Worm (Caenorhabditis elegans): Measurements from ENCODE around the gene C15F1.5.
"Not testable (repeated sequence)": the region's sequence is repeated elsewhere in the genome, so short reads cannot be mapped to it uniquely, and the experiment has no call there.

Gene C15F1.5

ce11 chrII:6977732-6978131 lies 7.3 kb upstream of the C15F1.5 start, which contains the start of gene C15F1.8:
TSS of gene C15F1.8 (minus strand) at chrII:6977832.
- TF ChIP-seq hlh-4 (tag; optimal IDR thresholded peaks at IDR 0.05); dsc-1 (tag; optimal IDR thresholded peaks at IDR 0.05); lin-35 (GFP tag; optimal IDR thresholded peaks at IDR 0.05): not testable (repeated sequence)

- TF ChIP-seq mep-1 (tag; optimal IDR thresholded peaks at IDR 0.05) (peak; percentile 29), dpl-1 (GFP tag; optimal IDR thresholded peaks at IDR 0.05) (peak in 2 of 3 experiments; percentile 18 to 50), lsy-2 (tag; optimal IDR thresholded peaks at IDR 0.05) (peak; percentile 44 to 66), fkh-10 (GFP tag; optimal IDR thresholded peaks at IDR 0.05) (no peak), xbp-1 (tag; optimal IDR thresholded peaks at IDR 0.05) (no peak), fkh-8 (tag; optimal IDR thresholded peaks at IDR 0.05) (no peak), efl-1 (optimal IDR thresholded peaks at IDR 0.05) (peak; percentile 41 to 62), efl-1 (GFP tag; optimal IDR thresholded peaks at IDR 0.05 in 1 of 2) (peak in 1 of 2 experiments; percentile 43), nhr-90 (tag; optimal IDR thresholded peaks at IDR 0.05; ENCODE audit: poor library complexity) (no peak), zip-4 (GFP tag; optimal IDR thresholded peaks at IDR 0.05) (no peak), F16B12.6 (tag; optimal IDR thresholded peaks at IDR 0.05) (peak; percentile 68), rnt-1 (tag; optimal IDR thresholded peaks at IDR 0.05) (peak; percentile 17), lin-35 (GFP tag; optimal IDR thresholded peaks at IDR 0.05) (peak in 1 of 2 experiments; percentile 11), ceh-8 (GFP tag; optimal IDR thresholded peaks at IDR 0.05) (no peak), nhr-47 (tag; optimal IDR thresholded peaks at IDR 0.05) (peak; percentile 6)
Observed at ce11 chrII:6975725-6976124, 5.3 kb upstream of the C15F1.5 start.

ce11 chrII:6974011-6974410 lies 3.6 kb upstream of the C15F1.5 start:
- peak; percentile 35 for TF ChIP-seq dsc-1 (tag; optimal IDR thresholded peaks at IDR 0.05)
- TF ChIP-seq unc-62 (GFP tag; optimal IDR thresholded peaks at IDR 0.05), result no peak
- peak; percentile 93 to 97 for TF ChIP-seq lin-35 (GFP tag; optimal IDR thresholded peaks at IDR 0.05)
- peak; percentile 2 for TF ChIP-seq fkh-10 (GFP tag; optimal IDR thresholded peaks at IDR 0.05)
- TF ChIP-seq unc-30 (tag; optimal IDR thresholded peaks at IDR 0.05), result no peak
- TF ChIP-seq lin-39 (tag; optimal IDR thresholded peaks at IDR 0.05), result peak; percentile 28
- peak; percentile 46 for TF ChIP-seq nhr-19 (GFP tag; conservative IDR thresholded peaks at IDR 0.05)
- TF ChIP-seq F16B12.6 (tag; optimal IDR thresholded peaks at IDR 0.05), result peak; percentile 91
- TF ChIP-seq nhr-11 (tag; optimal IDR thresholded peaks at IDR 0.05), result no peak
- peak; percentile 8 for TF ChIP-seq lin-13 (GFP tag; optimal IDR thresholded peaks at IDR 0.05)
- peak; percentile 10 for TF ChIP-seq blmp-1 (tag; optimal IDR thresholded peaks at IDR 0.05)
- no peak for TF ChIP-seq pqm-1 (tag; optimal IDR thresholded peaks at IDR 0.05)
- no peak for TF ChIP-seq ces-1 (GFP tag; optimal IDR thresholded peaks at IDR 0.05)
- no peak for TF ChIP-seq egl-13 (tag; optimal IDR thresholded peaks at IDR 0.05)
- no peak for TF ChIP-seq aha-1 (tag; optimal IDR thresholded peaks at IDR 0.05)
- no peak for TF ChIP-seq nhr-76 (tag; optimal IDR thresholded peaks at IDR 0.05)
- no peak for TF ChIP-seq ceh-88 (GFP tag; IDR thresholded peaks at IDR 0.05)
- peak in 1 of 2 experiments; percentile 11 for TF ChIP-seq mdl-1 (tag; optimal IDR thresholded peaks at IDR 0.05)
- no peak for TF ChIP-seq elt-3 (tag; optimal IDR thresholded peaks at IDR 0.05)
- TF ChIP-seq ama-1 (optimal IDR thresholded peaks at IDR 0.05), result no peak
- peak; percentile 17 to 60 (median 21) for TF ChIP-seq ceh-82 (tag; optimal IDR thresholded peaks at IDR 0.05)
- TF ChIP-seq C04F5.9 (tag; optimal IDR thresholded peaks at IDR 0.05), result peak; percentile 56
- TF ChIP-seq xbp-1 (tag; optimal IDR thresholded peaks at IDR 0.05), result peak; percentile 43
- TF ChIP-seq irx-1 (tag; optimal IDR thresholded peaks at IDR 0.05), result no peak
- no peak for TF ChIP-seq Y116A8C.19 (tag; optimal IDR thresholded peaks at IDR 0.05; ENCODE audit: borderline replicate concordance)
- TF ChIP-seq fkh-8 (tag; optimal IDR thresholded peaks at IDR 0.05), result no peak
- peak; percentile 71 for TF ChIP-seq nhr-47 (tag; optimal IDR thresholded peaks at IDR 0.05)
- TF ChIP-seq C16A3.4 (tag; optimal IDR thresholded peaks at IDR 0.05), result peak; percentile 42
- TF ChIP-seq egl-27 (tag; optimal IDR thresholded peaks at IDR 0.05), result no peak
- no peak for TF ChIP-seq alr-1 (tag; optimal IDR thresholded peaks at IDR 0.05; ENCODE audit: borderline replicate concordance)
- no peak for TF ChIP-seq sup-37 (GFP tag; optimal IDR thresholded peaks at IDR 0.05)
- peak; percentile 57 for TF ChIP-seq mep-1 (tag; optimal IDR thresholded peaks at IDR 0.05)
- peak; percentile 39 for TF ChIP-seq unc-130 (tag; optimal IDR thresholded peaks at IDR 0.05)
- TF ChIP-seq tbx-2 (tag; optimal IDR thresholded peaks at IDR 0.05), result peak; percentile 55
- peak; percentile 13 for TF ChIP-seq nhr-20 (tag; optimal IDR thresholded peaks at IDR 0.05)
- TF ChIP-seq ztf-4 (tag; optimal IDR thresholded peaks at IDR 0.05), result no peak
- no peak for TF ChIP-seq unc-98 (GFP tag; IDR thresholded peaks at IDR 0.05)
- peak; percentile 43 for TF ChIP-seq snpc-4 (tag; optimal IDR thresholded peaks at IDR 0.05)
- peak; percentile 50 for TF ChIP-seq rnt-1 (tag; optimal IDR thresholded peaks at IDR 0.05)
- peak; percentile 32 for TF ChIP-seq lin-15B (tag; optimal IDR thresholded peaks at IDR 0.05)

Data from whole organism, L1 larva.